Worm (Caenorhabditis elegans) whole organism, L4 larva: ENCODE results near the gene B0303.16.

ENCODE experiments used
- T20F7.1 ChIP-seq: fragments of 200-800 bp; sonication (Bioruptor generic); optimal IDR thresholded peaks from 2 replicates; lab custom pipeline; 2018; ENCODE audit warnings: mild to moderate bottlenecking, missing genetic modification characterization, missing compliant biosample characterization
- Y105C5A.15 ChIP-seq: fragments of 200-800 bp; sonication (Bioruptor generic); IDR thresholded peaks from 2 replicates; pipeline ENCODE4 v1.3.6; 2022; ENCODE audit warnings: missing genetic modification characterization, missing compliant biosample characterization
- Y48G9A.11 ChIP-seq: fragments of 200-800 bp; sonication (Bioruptor generic); IDR thresholded peaks from 2 replicates; pipeline ENCODE4 v1.3.6; 2022; ENCODE audit warnings: missing genetic modification reagents, missing genetic modification characterization, missing compliant biosample characterization
- aha-1 ChIP-seq: fragments of 150-350 bp; peaks from one replicate; lab custom pipeline; 2014; ENCODE audit warnings: missing biosample characterization, missing genetic modification characterization
- attf-4 ChIP-seq: sonication (generic microtip); optimal IDR thresholded peaks from 3 replicates; lab custom pipeline; 2017; ENCODE audit warnings: missing biosample characterization, missing genetic modification characterization
- ceh-62 ChIP-seq: sonication (generic microtip); optimal IDR thresholded peaks from 2 replicates; lab custom pipeline; 2017; ENCODE audit warnings: missing biosample characterization, missing genetic modification characterization
- ceh-82 ChIP-seq: sonication (generic microtip); optimal IDR thresholded peaks from 2 replicates; lab custom pipeline; 2017; ENCODE audit warnings: missing biosample characterization, missing genetic modification characterization
- ces-1 ChIP-seq: fragments of 150-350 bp; sonication (generic microtip); optimal IDR thresholded peaks from 4 replicates; lab custom pipeline; 2014; ENCODE audit warnings: missing biosample characterization, missing genetic modification reagents, missing genetic modification characterization
- daf-16 ChIP-seq, 3 experiments: sonication (generic microtip); optimal IDR thresholded peaks; 2 replicates each; lab custom pipeline; 2016 to 2017; ENCODE audit warnings: missing genetic modification characterization in 3 of 3, missing genetic modification reagents in 3 of 3, mild to moderate bottlenecking in 2 of 3, missing compliant biosample characterization in 2 of 3, missing biosample characterization in 1 of 3, moderate library complexity in 1 of 3
- dve-1 ChIP-seq: sonication (generic microtip); optimal IDR thresholded peaks from 2 replicates; lab custom pipeline; 2017; ENCODE audit warnings: antibody characterized with exemption, mild to moderate bottlenecking, missing genetic modification characterization, missing compliant biosample characterization; ENCODE audit not compliant: insufficient read depth
- fkh-10 ChIP-seq: fragments of 150-350 bp; optimal IDR thresholded peaks from 2 replicates; lab custom pipeline; 2014; ENCODE audit warnings: missing biosample characterization, missing genetic modification reagents, missing genetic modification characterization
- fos-1 ChIP-seq: fragments of 150-350 bp; optimal IDR thresholded peaks from 2 replicates; lab custom pipeline; 2014; ENCODE audit warnings: missing biosample characterization, missing genetic modification characterization
- hlh-11 ChIP-seq: fragments of 200-800 bp; sonication (Bioruptor generic); optimal IDR thresholded peaks from 2 replicates; lab custom pipeline; 2018; ENCODE audit warnings: mild to moderate bottlenecking, missing genetic modification characterization, missing compliant biosample characterization
- lsy-2 ChIP-seq, 2 experiments: fragments of 150-350 bp in 1 of 2; sonication (generic microtip) in 1 of 2; optimal IDR thresholded peaks; 2 replicates each; lab custom pipeline; 2014 to 2017; ENCODE audit warnings: missing biosample characterization in 2 of 2, missing genetic modification characterization in 2 of 2
- madf-9 ChIP-seq: fragments of 200-800 bp; sonication (Bioruptor generic); conservative IDR thresholded peaks from 2 replicates; pipeline ENCODE4 v1.3.6; 2022; ENCODE audit warnings: missing genetic modification reagents, missing genetic modification characterization, missing compliant biosample characterization
- mdl-1 ChIP-seq, 2 experiments: fragments of 150-350 bp in 1 of 2; sonication (generic microtip) in 1 of 2; optimal IDR thresholded peaks; 2 replicates each; lab custom pipeline; 2014 to 2017; ENCODE audit warnings: missing biosample characterization in 2 of 2, missing genetic modification characterization in 2 of 2
- mes-2 ChIP-seq: sonication (generic microtip); optimal IDR thresholded peaks from 2 replicates; lab custom pipeline; 2016; ENCODE audit warnings: missing genotype, mild to moderate bottlenecking, missing genetic modification characterization, missing compliant biosample characterization; ENCODE audit not compliant: poor library complexity, severe bottlenecking
- nhr-10 ChIP-seq: fragments of 150-350 bp; optimal IDR thresholded peaks from 2 replicates; lab custom pipeline; 2014; ENCODE audit warnings: missing biosample characterization, missing genetic modification characterization
- nhr-11 ChIP-seq: fragments of 150-350 bp; optimal IDR thresholded peaks from 2 replicates; lab custom pipeline; 2014; ENCODE audit warnings: missing biosample characterization, missing genetic modification characterization
- nhr-28 ChIP-seq: fragments of 150-350 bp; optimal IDR thresholded peaks from 2 replicates; lab custom pipeline; 2014; ENCODE audit warnings: missing biosample characterization, missing genetic modification characterization
- nhr-41 ChIP-seq: fragments of 200-800 bp; sonication (Bioruptor generic); IDR thresholded peaks from 2 replicates; pipeline ENCODE4 v1.3.6; 2022; ENCODE audit warnings: missing genetic modification reagents, missing genetic modification characterization, missing compliant biosample characterization
- nhr-6 ChIP-seq: fragments of 150-350 bp; optimal IDR thresholded peaks from 2 replicates; lab custom pipeline; 2014; ENCODE audit warnings: missing biosample characterization, missing genetic modification characterization
- nhr-77 ChIP-seq: fragments of 150-350 bp; optimal IDR thresholded peaks from 2 replicates; lab custom pipeline; 2014; ENCODE audit warnings: missing biosample characterization, missing genetic modification characterization
- pha-4 ChIP-seq, 2 experiments: fragments of 150-350 bp in 1 of 2; fragments of 200-800 bp in 1 of 2; sonication (Bioruptor generic) in 1 of 2; IDR thresholded peaks in 1 of 2; optimal IDR thresholded peaks in 1 of 2; 2 replicates each; pipeline versions ENCODE4 v1.3.6 to Lab custom; 2014 to 2022; ENCODE audit warnings: missing genetic modification characterization in 2 of 2, missing genetic modification reagents in 2 of 2, missing biosample characterization in 1 of 2, missing compliant biosample characterization in 1 of 2
- php-3 ChIP-seq: fragments of 200-800 bp; sonication (Bioruptor generic); IDR thresholded peaks from 2 replicates; pipeline ENCODE4 v1.3.6; 2022; ENCODE audit warnings: missing genetic modification reagents, missing genetic modification characterization, missing compliant biosample characterization
- pqm-1 ChIP-seq: sonication (generic microtip); optimal IDR thresholded peaks from 2 replicates; lab custom pipeline; 2017; ENCODE audit warnings: missing biosample characterization, missing genetic modification characterization
- rbr-2 ChIP-seq: sonication (generic microtip); optimal IDR thresholded peaks from 2 replicates; lab custom pipeline; 2016; ENCODE audit warnings: missing genotype, missing genetic modification characterization, missing compliant biosample characterization
- unc-130 ChIP-seq: sonication (generic microtip); optimal IDR thresholded peaks from 2 replicates; lab custom pipeline; 2016; ENCODE audit warnings: missing genetic modification reagents, missing genetic modification characterization, missing compliant biosample characterization
- unc-62 ChIP-seq, 3 experiments: fragments of 150-350 bp in 1 of 3; sonication (generic microtip); optimal IDR thresholded peaks in 2 of 3; peaks in 1 of 3; 1 replicate in 1 of 3; 2 replicates in 2 of 3; lab custom pipeline; 2014 to 2017; ENCODE audit warnings: missing biosample characterization in 3 of 3, missing genetic modification characterization in 3 of 3, missing genetic modification reagents in 3 of 3, missing genotype in 1 of 3
- zag-1 ChIP-seq: fragments of 150-350 bp; optimal IDR thresholded peaks from 2 replicates; lab custom pipeline; 2014; ENCODE audit warnings: missing biosample characterization, missing genetic modification characterization
- zfp-3 ChIP-seq: fragments of 200-800 bp; sonication (Bioruptor generic); conservative IDR thresholded peaks from 2 replicates; pipeline ENCODE4 v1.3.6; 2022; ENCODE audit warnings: missing genetic modification reagents, missing genetic modification characterization, missing compliant biosample characterization

B0303.16 gene

DNA sequence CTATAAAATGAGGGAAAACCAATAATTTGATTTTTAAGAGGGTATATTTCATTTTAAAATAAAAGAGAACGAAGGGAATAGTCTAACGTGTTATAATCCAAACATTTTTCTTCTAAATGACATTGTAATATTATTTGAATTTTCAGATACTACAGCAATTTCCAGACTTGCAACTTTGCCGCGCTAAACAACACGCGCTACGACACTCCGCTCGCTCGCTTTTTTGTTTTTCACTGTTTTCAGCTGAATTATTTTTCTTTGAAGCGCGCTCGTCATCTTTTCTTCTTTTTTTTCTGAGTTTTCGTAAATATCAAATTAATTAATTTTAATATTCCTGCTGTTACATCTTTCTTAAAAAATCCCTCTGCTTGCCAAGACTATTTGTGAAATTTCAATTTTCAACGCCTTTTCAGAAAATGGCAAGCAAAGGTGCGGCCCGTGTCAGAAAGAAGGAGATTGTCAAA is 12.4 kb downstream of the B0303.16 start, which contains the start of gene mrpl-11:
Gene mrpl-11 (plus strand): TSS at position 414 of the 464 bp plus-strand sequence.
- TF ChIP-seq mes-2 (tag; lab: Kevin White, UChicago) (peak; percentile 44), T20F7.1 (GFP tag; lab: Kevin White, UChicago) (peak; percentile 95), ceh-82 (no peak), Y48G9A.11 (peak; percentile 96), madf-9 (GFP tag; lab: Robert Waterston, UW) (no peak), nhr-28 (tag; lab: Kevin White, UChicago) (no peak), daf-16 (GFP tag; optimal IDR thresholded peaks at IDR 0.05; lab: Kevin White, UChicago) (no peak), daf-16 (tag; optimal IDR thresholded peaks at IDR 0.05; lab: Kevin White, UChicago) (peak; percentile 14), lsy-2 (tag; optimal IDR thresholded peaks at IDR 0.05; lab: Kevin White, UChicago) (peak in 1 of 2 experiments; percentile 51), unc-62 (GFP tag; optimal IDR thresholded peaks at IDR 0.05 in 1 of 2; lab: Kevin White, UChicago) (no peak), unc-62 (tag; optimal IDR thresholded peaks at IDR 0.05; lab: Kevin White, UChicago) (no peak), attf-4 (tag; lab: Kevin White, UChicago) (no peak), nhr-6 (tag; lab: Kevin White, UChicago) (no peak), ceh-62 (tag; lab: Kevin White, UChicago) (no peak), dve-1 (tag; lab: Kevin White, UChicago) (peak; percentile 14), zag-1 (tag; lab: Kevin White, UChicago) (no peak)

DNA sequence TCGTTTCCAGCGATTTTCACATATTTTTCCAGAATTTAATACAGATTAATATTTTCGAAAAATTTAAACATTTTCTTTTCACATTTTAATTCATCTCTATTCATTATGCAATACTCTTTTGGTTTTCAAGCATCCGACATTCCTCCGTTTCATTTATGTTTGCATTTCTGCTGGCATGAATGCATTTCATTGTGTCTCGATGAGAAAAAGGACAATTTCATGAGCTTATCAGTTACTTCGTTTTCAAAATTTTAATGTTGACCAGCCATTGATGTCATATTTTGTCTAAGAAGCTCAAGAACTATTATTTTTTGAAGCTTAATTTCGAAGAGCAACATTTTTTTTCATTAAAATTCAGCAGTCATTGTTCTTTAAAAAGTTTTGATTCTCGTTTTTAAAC is 13.7 kb downstream of the B0303.16 start:
- TF ChIP-seq nhr-77 (tag; lab: Kevin White, UChicago) (peak; percentile 19), aha-1 (tag; lab: Kevin White, UChicago) (peak; percentile 9), nhr-10 (no peak), nhr-41 (GFP tag; lab: Robert Waterston, UW) (no peak), pqm-1 (tag; lab: Kevin White, UChicago) (peak; percentile 67), fos-1 (no peak), daf-16 (GFP tag; optimal IDR thresholded peaks at IDR 0.05; lab: Kevin White, UChicago) (no peak), daf-16 (tag; optimal IDR thresholded peaks at IDR 0.05; lab: Kevin White, UChicago) (peak; percentile 72), T20F7.1 (GFP tag; lab: Kevin White, UChicago) (peak; percentile 47), mdl-1 (tag; optimal IDR thresholded peaks at IDR 0.05; lab: Kevin White, UChicago) (no peak), nhr-28 (tag; lab: Kevin White, UChicago) (no peak), unc-130 (no peak), ces-1 (no peak), php-3 (GFP tag; lab: Robert Waterston, UW) (no peak), hlh-11 (no peak), dve-1 (tag; lab: Kevin White, UChicago) (peak; percentile 49), Y105C5A.15 (GFP tag; lab: Robert Waterston, UW) (no peak), pha-4 (GFP tag; IDR thresholded peaks at IDR 0.05; lab: Robert Waterston, UW) (no peak), pha-4 (tag; optimal IDR thresholded peaks at IDR 0.05; lab: Kevin White, UChicago) (no peak)

DNA sequence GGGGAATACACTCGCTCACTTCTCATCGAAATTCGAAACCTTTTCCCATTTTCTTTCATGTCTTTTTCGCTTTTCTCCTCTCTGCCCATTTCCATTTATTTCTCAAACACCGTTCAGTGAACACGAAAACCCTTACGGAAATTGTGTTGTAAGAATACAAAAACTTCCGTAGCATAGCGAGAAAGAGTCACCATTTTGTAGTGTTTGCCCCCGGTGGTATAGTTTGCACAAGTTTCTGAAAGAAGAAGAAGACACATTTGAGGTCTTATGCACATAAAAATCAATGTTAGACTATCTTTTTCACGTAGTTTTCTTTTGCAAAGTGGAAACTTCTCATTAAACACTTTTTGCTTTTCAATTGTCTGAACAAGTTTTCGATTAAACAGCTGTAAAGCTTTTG is 14.2 kb downstream of the B0303.16 start:
- no peak for TF ChIP-seq fkh-10 (GFP tag; lab: Kevin White, UChicago)
- no peak for TF ChIP-seq nhr-11
- peak; percentile 93 for TF ChIP-seq nhr-28 (tag; lab: Kevin White, UChicago)

DNA sequence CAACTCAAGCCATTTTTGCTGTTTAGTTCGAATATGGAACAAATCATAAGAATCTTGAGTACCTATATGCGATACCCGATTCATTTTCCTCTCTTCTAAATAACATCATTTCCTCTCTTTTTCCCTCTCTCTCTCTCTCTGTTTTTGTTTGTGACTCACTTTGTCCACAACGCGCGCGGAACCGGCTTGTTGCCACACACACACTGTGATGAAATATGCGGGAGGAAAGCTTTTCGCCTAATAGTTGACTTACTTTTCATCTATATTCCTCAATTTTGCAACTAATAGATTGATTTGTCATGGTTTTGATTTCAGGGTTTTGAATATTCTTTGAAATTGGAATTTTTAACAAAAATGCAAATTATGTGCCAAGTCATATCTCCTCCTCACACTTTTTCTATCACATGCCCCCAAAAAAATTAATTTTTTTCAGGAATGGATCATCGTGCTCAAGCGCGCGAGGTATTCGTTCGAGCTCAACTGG is 14.9 kb downstream of the B0303.16 start, which contains the start of gene hipr-1:
Gene hipr-1 (plus strand): TSS at position 434 of the 484 bp plus-strand sequence.
- TF ChIP-seq Y105C5A.15 (GFP tag; lab: Robert Waterston, UW) (no peak), pha-4 (GFP tag; IDR thresholded peaks at IDR 0.05; lab: Robert Waterston, UW) (no peak), pha-4 (tag; optimal IDR thresholded peaks at IDR 0.05; lab: Kevin White, UChicago) (peak; percentile 83), fos-1 (no peak), zfp-3 (GFP tag; lab: Robert Waterston, UW) (no peak), rbr-2 (tag; lab: Kevin White, UChicago) (no peak)
